Worm (Caenorhabditis elegans) whole organism, L3 larva: Measurements from ENCODE around the gene gmeb-2.
A peak's percentile ranks its signal among the peaks of the same experiment; 100 is the strongest.

Source experiments
- R02D3.7 ChIP-seq: fragments of 150-350 bp; optimal IDR thresholded peaks from 2 replicates; lab custom pipeline; 2014; ENCODE audit warnings: missing biosample characterization, missing genetic modification characterization
- ZK546.5 ChIP-seq: sonication (generic microtip); optimal IDR thresholded peaks from 2 replicates; lab custom pipeline; 2017; ENCODE audit warnings: missing biosample characterization, missing genetic modification characterization
- aly-2 ChIP-seq: fragments of 150-350 bp; optimal IDR thresholded peaks from 2 replicates; lab custom pipeline; 2014; ENCODE audit warnings: missing biosample characterization, missing genetic modification characterization
- ama-1 ChIP-seq: fragments of 150-350 bp; optimal IDR thresholded peaks from 2 replicates; lab custom pipeline; 2018
- ceh-16 ChIP-seq: sonication (generic microtip); optimal IDR thresholded peaks from 2 replicates; lab custom pipeline; 2017; ENCODE audit warnings: missing biosample characterization, missing genetic modification characterization
- ceh-82 ChIP-seq: fragments of 150-350 bp; optimal IDR thresholded peaks from 2 replicates; lab custom pipeline; 2014; ENCODE audit warnings: missing biosample characterization, missing genetic modification characterization
- daf-12 ChIP-seq: fragments of 150-350 bp; optimal IDR thresholded peaks from 2 replicates; lab custom pipeline; 2014; ENCODE audit warnings: missing biosample characterization, missing genetic modification reagents, missing genetic modification characterization
- egl-27 ChIP-seq: sonication (generic microtip); optimal IDR thresholded peaks from 4 replicates; lab custom pipeline; 2017; ENCODE audit warnings: missing biosample characterization, missing genetic modification reagents, missing genetic modification characterization
- egl-5 ChIP-seq: fragments of 150-350 bp; optimal IDR thresholded peaks from 2 replicates; lab custom pipeline; 2017; ENCODE audit warnings: missing biosample characterization, missing genetic modification reagents, missing genetic modification characterization, inconsistent platforms
- elt-1 ChIP-seq: fragments of 150-350 bp; optimal IDR thresholded peaks from 2 replicates; lab custom pipeline; 2014; ENCODE audit warnings: missing biosample characterization, missing genetic modification characterization
- elt-2 ChIP-seq: sonication (generic microtip); optimal IDR thresholded peaks from 2 replicates; lab custom pipeline; 2016; ENCODE audit warnings: missing genetic modification reagents, mild to moderate bottlenecking, missing genetic modification characterization, missing compliant biosample characterization
- elt-3 ChIP-seq, 3 experiments: fragments of 150-350 bp in 1 of 3; sonication (generic microtip) in 2 of 3; optimal IDR thresholded peaks; 2 replicates in 2 of 3; 4 replicates in 1 of 3; lab custom pipeline; 2014 to 2017; ENCODE audit warnings: missing biosample characterization in 3 of 3, missing genetic modification characterization in 3 of 3
- eor-1 ChIP-seq, 2 experiments: fragments of 150-350 bp; optimal IDR thresholded peaks; 2 replicates each; lab custom pipeline; 2014 to 2018; ENCODE audit warnings: missing biosample characterization in 2 of 2, missing genetic modification characterization in 2 of 2
- fos-1 ChIP-seq: fragments of 150-350 bp; optimal IDR thresholded peaks from 2 replicates; lab custom pipeline; 2014; ENCODE audit warnings: missing biosample characterization, missing genetic modification characterization
- hmg-11 ChIP-seq: sonication (generic microtip); optimal IDR thresholded peaks from 2 replicates; lab custom pipeline; 2016; ENCODE audit warnings: missing genetic modification characterization, missing compliant biosample characterization
- jun-1 ChIP-seq: fragments of 150-350 bp; optimal IDR thresholded peaks from 2 replicates; lab custom pipeline; 2014; ENCODE audit warnings: missing biosample characterization, missing genetic modification reagents, missing genetic modification characterization
- lin-15B ChIP-seq: fragments of 150-350 bp; optimal IDR thresholded peaks from 2 replicates; lab custom pipeline; 2014; ENCODE audit warnings: missing biosample characterization, missing genetic modification characterization
- lin-39 ChIP-seq: fragments of 150-350 bp; optimal IDR thresholded peaks from 2 replicates; lab custom pipeline; 2018; ENCODE audit warnings: missing biosample characterization, missing genetic modification reagents, missing genetic modification characterization
- lsy-12 ChIP-seq: sonication (generic microtip); optimal IDR thresholded peaks from 2 replicates; lab custom pipeline; 2016; ENCODE audit warnings: mild to moderate bottlenecking, missing genetic modification characterization, missing compliant biosample characterization
- mdl-1 ChIP-seq: fragments of 150-350 bp; optimal IDR thresholded peaks from 2 replicates; lab custom pipeline; 2014; ENCODE audit warnings: missing biosample characterization, missing genetic modification characterization
- mml-1 ChIP-seq: fragments of 150-350 bp; sonication (generic microtip); optimal IDR thresholded peaks from 3 replicates; lab custom pipeline; 2014; ENCODE audit warnings: missing biosample characterization, missing genetic modification characterization
- nfya-1 ChIP-seq: sonication (generic microtip); optimal IDR thresholded peaks from 2 replicates; lab custom pipeline; 2017; ENCODE audit warnings: missing genetic modification characterization, mild to moderate bottlenecking, missing compliant biosample characterization, antibody characterized with exemption, moderate library complexity; ENCODE audit not compliant: insufficient read depth
- nhr-11 ChIP-seq: fragments of 150-350 bp; optimal IDR thresholded peaks from 2 replicates; lab custom pipeline; 2014; ENCODE audit warnings: missing biosample characterization, missing genetic modification characterization
- nhr-12 ChIP-seq: fragments of 150-350 bp; optimal IDR thresholded peaks from 2 replicates; lab custom pipeline; 2014; ENCODE audit warnings: missing biosample characterization, missing genetic modification characterization
- nhr-23 ChIP-seq: fragments of 150-350 bp; optimal IDR thresholded peaks from 2 replicates; lab custom pipeline; 2014; ENCODE audit warnings: missing biosample characterization, missing genetic modification reagents, missing genetic modification characterization
- nhr-237 ChIP-seq: fragments of 150-350 bp; optimal IDR thresholded peaks from 2 replicates; lab custom pipeline; 2014; ENCODE audit warnings: missing biosample characterization, missing genetic modification characterization
- nhr-25 ChIP-seq: sonication (generic microtip); optimal IDR thresholded peaks from 2 replicates; lab custom pipeline; 2017; ENCODE audit warnings: missing biosample characterization, missing genetic modification characterization
- nhr-28 ChIP-seq: fragments of 150-350 bp; optimal IDR thresholded peaks from 2 replicates; lab custom pipeline; 2014; ENCODE audit warnings: missing biosample characterization, missing genetic modification characterization
- nhr-43 ChIP-seq: sonication (generic microtip); optimal IDR thresholded peaks from 2 replicates; lab custom pipeline; 2016; ENCODE audit warnings: mild to moderate bottlenecking, missing genetic modification characterization, missing compliant biosample characterization; ENCODE audit not compliant: poor library complexity, severe bottlenecking
- nhr-67 ChIP-seq: fragments of 150-350 bp; optimal IDR thresholded peaks from 2 replicates; lab custom pipeline; 2014; ENCODE audit warnings: missing biosample characterization, missing genetic modification characterization
- nhr-76 ChIP-seq: fragments of 150-350 bp; sonication (generic microtip); optimal IDR thresholded peaks from 5 replicates; lab custom pipeline; 2014; ENCODE audit warnings: missing biosample characterization, missing genetic modification characterization
- nhr-77 ChIP-seq: fragments of 150-350 bp; optimal IDR thresholded peaks from 2 replicates; lab custom pipeline; 2014; ENCODE audit warnings: missing biosample characterization, missing genetic modification characterization
- pha-4 ChIP-seq: fragments of 150-350 bp; optimal IDR thresholded peaks from 2 replicates; lab custom pipeline; 2014; ENCODE audit warnings: missing biosample characterization, missing genetic modification reagents, missing genetic modification characterization
- pqm-1 ChIP-seq: fragments of 150-350 bp; optimal IDR thresholded peaks from 2 replicates; lab custom pipeline; 2017; ENCODE audit warnings: missing biosample characterization, missing genetic modification characterization, inconsistent platforms
- sea-2 ChIP-seq: fragments of 150-350 bp; sonication (generic microtip); optimal IDR thresholded peaks from 4 replicates; lab custom pipeline; 2014; ENCODE audit warnings: missing biosample characterization, missing genetic modification reagents, missing genetic modification characterization
- skn-1 ChIP-seq: fragments of 150-350 bp; optimal IDR thresholded peaks from 2 replicates; lab custom pipeline; 2014; ENCODE audit warnings: missing biosample characterization, missing genetic modification characterization
- tbx-2 ChIP-seq: sonication (generic microtip); optimal IDR thresholded peaks from 2 replicates; lab custom pipeline; 2016; ENCODE audit warnings: mild to moderate bottlenecking, missing genetic modification characterization, missing compliant biosample characterization
- unc-39 ChIP-seq: sonication (generic microtip); optimal IDR thresholded peaks from 4 replicates; lab custom pipeline; 2017; ENCODE audit warnings: missing biosample characterization, missing genetic modification characterization
- unc-62 ChIP-seq: fragments of 150-350 bp; sonication (generic microtip); optimal IDR thresholded peaks from 4 replicates; lab custom pipeline; 2014; ENCODE audit warnings: missing biosample characterization, missing genetic modification reagents, missing genetic modification characterization
- zag-1 ChIP-seq: fragments of 150-350 bp; optimal IDR thresholded peaks from 2 replicates; lab custom pipeline; 2014; ENCODE audit warnings: missing biosample characterization, missing genetic modification characterization
- ztf-11 ChIP-seq: fragments of 150-350 bp; optimal IDR thresholded peaks from 2 replicates; lab custom pipeline; 2014; ENCODE audit warnings: missing biosample characterization, missing genetic modification characterization
- ztf-4 ChIP-seq: fragments of 150-350 bp; optimal IDR thresholded peaks from 2 replicates; lab custom pipeline; 2014; ENCODE audit warnings: missing biosample characterization, missing genetic modification characterization

Gene gmeb-2

DNA sequence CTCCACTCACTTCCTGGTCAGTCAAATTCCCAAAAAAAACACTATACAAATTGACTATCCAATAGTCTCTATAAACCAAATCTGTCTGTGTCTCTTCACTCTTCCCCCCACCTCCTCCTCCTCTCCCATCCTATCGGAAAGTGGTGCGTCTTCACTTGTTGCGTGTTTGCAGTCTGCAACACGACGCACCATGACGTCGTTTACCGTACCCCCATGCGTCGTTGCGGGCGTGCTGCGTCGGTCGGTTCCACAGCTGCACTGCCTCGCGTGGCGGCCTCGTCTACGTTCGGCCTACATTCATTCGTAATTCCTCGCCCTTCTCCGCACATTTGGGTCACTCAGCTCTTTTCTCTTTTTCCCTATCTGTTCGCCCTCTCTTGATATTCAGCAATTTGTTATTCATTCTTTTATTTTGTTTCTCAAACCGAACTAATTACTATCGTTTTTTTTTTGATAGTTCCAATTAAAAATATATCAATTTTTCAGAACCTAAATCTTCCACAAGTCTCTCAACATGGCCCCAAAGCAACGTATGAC is 37.7 kb upstream of the gmeb-2 start, which contains the start of gene serp-1.1 (continued):
- peak; percentile 94 for TF ChIP-seq egl-27 (tag; lab: Kevin White, UChicago)
- TF ChIP-seq nhr-23 (tag; lab: Kevin White, UChicago), result peak; percentile 100
- peak; percentile 24 for TF ChIP-seq daf-12 (tag; lab: Kevin White, UChicago)
- TF ChIP-seq R02D3.7 (tag; lab: Kevin White, UChicago), result peak; percentile 91
- TF ChIP-seq nhr-25 (tag; lab: Kevin White, UChicago), result peak; percentile 100
- TF ChIP-seq lin-39 (tag; lab: Kevin White, UChicago), result peak; percentile 100
- peak; percentile 77 for TF ChIP-seq ama-1 (lab: Kevin White, UChicago)
- peak; percentile 86 for TF ChIP-seq nhr-11 (tag; lab: Kevin White, UChicago)
- TF ChIP-seq mdl-1 (tag; lab: Kevin White, UChicago), result peak; percentile 95

DNA sequence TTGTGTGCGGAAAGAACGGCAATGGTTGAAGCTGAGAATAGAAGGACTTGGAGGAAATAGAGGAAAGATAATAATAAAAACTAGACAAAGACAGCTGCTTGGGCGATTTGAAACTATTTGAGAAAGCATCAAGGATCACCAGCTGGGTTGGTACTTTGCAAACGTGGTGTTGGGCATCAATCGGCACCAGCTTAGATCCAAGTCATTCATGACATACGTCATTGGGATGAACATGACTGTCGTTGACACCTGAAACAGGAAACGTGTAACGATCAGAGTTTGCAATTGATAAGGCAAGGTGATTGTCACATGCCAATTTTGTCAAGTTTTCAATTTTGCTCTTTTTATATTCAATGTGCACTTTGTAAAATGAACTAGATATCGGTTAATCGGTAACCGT is 36.4 kb upstream of the gmeb-2 start:
- no peak for TF ChIP-seq nhr-23 (tag; lab: Kevin White, UChicago)
- peak; percentile 87 for TF ChIP-seq nhr-43 (tag; lab: Kevin White, UChicago)
- no peak for TF ChIP-seq unc-62
- TF ChIP-seq ceh-82 (tag; lab: Kevin White, UChicago), result no peak
- TF ChIP-seq lin-39 (tag; lab: Kevin White, UChicago), result no peak
- TF ChIP-seq ztf-11 (tag; lab: Kevin White, UChicago), result no peak
- TF ChIP-seq tbx-2 (tag; lab: Kevin White, UChicago), result peak; percentile 58
- TF ChIP-seq R02D3.7 (tag; lab: Kevin White, UChicago), result no peak
- TF ChIP-seq skn-1 (tag; lab: Kevin White, UChicago), result no peak
- peak; percentile 3 for TF ChIP-seq pha-4 (tag; lab: Kevin White, UChicago)
- peak; percentile 87 for TF ChIP-seq pqm-1
- no peak for TF ChIP-seq egl-27 (tag; lab: Kevin White, UChicago)
- no peak for TF ChIP-seq ztf-4 (tag; lab: Kevin White, UChicago)
- TF ChIP-seq egl-5 (tag; lab: Kevin White, UChicago), result no peak
- no peak for TF ChIP-seq nhr-12 (tag; lab: Kevin White, UChicago)
- TF ChIP-seq sea-2 (GFP tag; lab: Kevin White, UChicago), result no peak
- no peak for TF ChIP-seq mml-1 (tag; lab: Kevin White, UChicago)
- TF ChIP-seq daf-12 (tag; lab: Kevin White, UChicago), result no peak
- TF ChIP-seq zag-1 (tag; lab: Kevin White, UChicago), result no peak
- TF ChIP-seq mdl-1 (tag; lab: Kevin White, UChicago), result no peak
- TF ChIP-seq unc-39, result no peak
- TF ChIP-seq elt-1 (tag; lab: Kevin White, UChicago), result no peak
- TF ChIP-seq nhr-77 (tag; lab: Kevin White, UChicago), result peak; percentile 47
- TF ChIP-seq hmg-11, result no peak
- TF ChIP-seq lsy-12 (tag; lab: Kevin White, UChicago), result peak; percentile 67
- TF ChIP-seq eor-1 (tag; optimal IDR thresholded peaks at IDR 0.05; lab: Kevin White, UChicago), result no peak
- TF ChIP-seq ama-1 (lab: Kevin White, UChicago), result no peak
- no peak for TF ChIP-seq elt-3 (tag; optimal IDR thresholded peaks at IDR 0.05; lab: Kevin White, UChicago)
- no peak for TF ChIP-seq ZK546.5 (tag; lab: Kevin White, UChicago)
- no peak for TF ChIP-seq nhr-28 (tag; lab: Kevin White, UChicago)
- no peak for TF ChIP-seq lin-15B (tag; lab: Kevin White, UChicago)
- peak; percentile 61 for TF ChIP-seq jun-1
- peak; percentile 21 for TF ChIP-seq aly-2 (tag; lab: Kevin White, UChicago)
- TF ChIP-seq nhr-76 (tag; lab: Kevin White, UChicago), result no peak
- TF ChIP-seq nhr-67 (tag; lab: Kevin White, UChicago), result no peak
- TF ChIP-seq nhr-237 (tag; lab: Kevin White, UChicago), result no peak
- TF ChIP-seq ceh-16 (tag; lab: Kevin White, UChicago), result no peak
- TF ChIP-seq nfya-1 (tag; lab: Kevin White, UChicago), result no peak
- peak; percentile 85 for TF ChIP-seq elt-2
- TF ChIP-seq fos-1, result no peak
- TF ChIP-seq, all 47 proteins: peak for 9
